Fruit fly (Drosophila melanogaster) whole organism, embryonic: ENCODE results near the gene Oatp74D.

Experiments used
- CG30431 ChIP-seq: fragments of 200-800 bp; sonication (Bioruptor generic); optimal IDR thresholded peaks from 2 replicates; lab custom pipeline; 2017; ENCODE audit warnings: missing biosample characterization, missing genetic modification characterization
- zen ChIP-seq: fragments of 200-800 bp; sonication (Bioruptor generic); optimal IDR thresholded peaks from 3 replicates; lab custom pipeline; 2018; ENCODE audit warnings: missing biosample characterization, mild to moderate bottlenecking, missing genetic modification characterization, moderate library complexity

dm6 chr3L:17493807-17494404, 7.0 kb downstream of the Oatp74D start:
- TF ChIP-seq CG30431 (no peak), zen (tag; lab: Kevin White, UChicago) (no peak)
